Fruit fly (Drosophila melanogaster): ENCODE data around the gene CG14304.

Gene CG14304

dm6 chr3R:18545486-18545885, 75.6 kb downstream of the CG14304 start, which contains the start of gene fru:
fru (minus strand) TSS chr3R:18545586.
- no peak for TF ChIP-seq Sry-β (GFP tag; optimal IDR thresholded peaks at IDR 0.05)
- no peak for TF ChIP-seq CG34376 (GFP tag; optimal IDR thresholded peaks at IDR 0.05)
- TF ChIP-seq dan (GFP tag; IDR thresholded peaks at IDR 0.05): no peak
- no peak for TF ChIP-seq Kr (GFP tag; optimal IDR thresholded peaks at IDR 0.05)
- TF ChIP-seq CG30020 (tag; optimal IDR thresholded peaks at IDR 0.05): no peak
- TF ChIP-seq Xbp1 (GFP tag; optimal IDR thresholded peaks at IDR 0.05): no peak
- no peak for TF ChIP-seq HLH54F (GFP tag; optimal IDR thresholded peaks at IDR 0.05)
- TF ChIP-seq seq (GFP tag; IDR thresholded peaks at IDR 0.05): no peak
- no peak for TF ChIP-seq Mrtf (GFP tag; IDR thresholded peaks at IDR 0.05)
- TF ChIP-seq z (GFP tag; IDR thresholded peaks at IDR 0.05): no peak
- no peak for TF ChIP-seq sim (GFP tag; IDR thresholded peaks at IDR 0.05)
- TF ChIP-seq oc (tag; optimal IDR thresholded peaks at IDR 0.05): no peak
- no peak for TF ChIP-seq gro (GFP tag; optimal IDR thresholded peaks at IDR 0.05)
- no peak for TF ChIP-seq lov (optimal IDR thresholded peaks at IDR 0.05)
- TF ChIP-seq lov (GFP tag; IDR thresholded peaks at IDR 0.05): no peak
- TF ChIP-seq scrt (GFP tag; optimal IDR thresholded peaks at IDR 0.05): no peak
- no peak for TF ChIP-seq CG14860 (GFP tag; IDR thresholded peaks at IDR 0.05; ENCODE audit: partially characterized antibody)
- TF ChIP-seq CG10654 (GFP tag; optimal IDR thresholded peaks at IDR 0.05): no peak
- no peak for TF ChIP-seq fu2 (GFP tag; optimal IDR thresholded peaks at IDR 0.05)
- TF ChIP-seq CG11247 (GFP tag; IDR thresholded peaks at IDR 0.05): no peak
